Worm (Caenorhabditis elegans): ENCODE measurements around the gene ptr-6.

- TF ChIP-seq nhr-28 (tag; optimal IDR thresholded peaks at IDR 0.05) (no peak), mab-5 (tag; optimal IDR thresholded peaks at IDR 0.05) (no peak), ham-2 (GFP tag; optimal IDR thresholded peaks at IDR 0.05) (no peak), hlh-1 (tag; optimal IDR thresholded peaks at IDR 0.05) (peak; percentile 26), elt-1 (tag; optimal IDR thresholded peaks at IDR 0.05; ENCODE audit: borderline replicate concordance, insufficient read depth) (no peak), nhr-76 (tag; optimal IDR thresholded peaks at IDR 0.05) (no peak)
Observed at ce11 chrII:5227768-5228167, 18.9 kb downstream of the ptr-6 start.
